Worm (Caenorhabditis elegans) whole organism, young adult: ENCODE data around the gene ZC449.1.

Experiments
- B0035.1 ChIP-seq: sonication (generic microtip); optimal IDR thresholded peaks from 2 replicates; lab custom pipeline; 2016; ENCODE audit warnings: missing genetic modification characterization, mild to moderate bottlenecking, missing compliant biosample characterization, missing genotype, missing genetic modification reagents
- C17E4.6 ChIP-seq: fragments of 200-800 bp; sonication (Bioruptor generic); IDR thresholded peaks from 2 replicates; pipeline ENCODE4 v1.3.6; 2022; ENCODE audit warnings: missing genetic modification reagents, missing genetic modification characterization, missing compliant biosample characterization
- D2030.7 ChIP-seq: fragments of 200-800 bp; sonication (Bioruptor generic); IDR thresholded peaks from 2 replicates; pipeline ENCODE4 v1.3.6; 2022; ENCODE audit warnings: missing genetic modification reagents, missing genetic modification characterization, missing compliant biosample characterization
- F10E7.11 ChIP-seq: sonication (generic microtip); optimal IDR thresholded peaks from 2 replicates; lab custom pipeline; 2017; ENCODE audit warnings: mild to moderate bottlenecking, missing genetic modification characterization, moderate library complexity, missing compliant biosample characterization
- F33H1.4 ChIP-seq: fragments of 200-800 bp; sonication (Bioruptor generic); IDR thresholded peaks from 2 replicates; pipeline ENCODE4 v1.3.6; 2022; ENCODE audit warnings: missing genetic modification reagents, missing genetic modification characterization, missing compliant biosample characterization
- F37B4.10 ChIP-seq: fragments of 200-800 bp; sonication (Bioruptor generic); IDR thresholded peaks from 2 replicates; pipeline ENCODE4 v1.3.6; 2022; ENCODE audit warnings: missing genetic modification characterization, missing compliant biosample characterization
- F49E8.2 ChIP-seq: sonication (generic microtip); optimal IDR thresholded peaks from 3 replicates; lab custom pipeline; 2017; ENCODE audit warnings: missing genetic modification characterization, mild to moderate bottlenecking, missing compliant biosample characterization, antibody characterized with exemption, moderate library complexity; ENCODE audit not compliant: insufficient read depth
- F52B5.7 ChIP-seq: sonication (generic microtip); optimal IDR thresholded peaks from 2 replicates; lab custom pipeline; 2016; ENCODE audit warnings: mild to moderate bottlenecking, missing genetic modification characterization, missing compliant biosample characterization
- K12H6.12 ChIP-seq: fragments of 200-800 bp; sonication (Bioruptor generic); optimal IDR thresholded peaks from 2 replicates; lab custom pipeline; 2018; ENCODE audit warnings: mild to moderate bottlenecking, missing genetic modification characterization, missing compliant biosample characterization
- Y56A3A.18 ChIP-seq: fragments of 200-800 bp; sonication (Bioruptor generic); IDR thresholded peaks from 2 replicates; pipeline ENCODE4 v1.3.6; 2022; ENCODE audit warnings: missing genetic modification reagents, missing genetic modification characterization, missing compliant biosample characterization
- Y67H2A.10 ChIP-seq: fragments of 200-800 bp; sonication (Bioruptor generic); conservative IDR thresholded peaks from 2 replicates; pipeline ENCODE4 v1.3.6; 2022; ENCODE audit warnings: missing genetic modification reagents, missing genetic modification characterization, missing compliant biosample characterization
- ZK185.1 ChIP-seq: sonication (generic microtip); optimal IDR thresholded peaks from 2 replicates; lab custom pipeline; 2016; ENCODE audit warnings: mild to moderate bottlenecking, missing genetic modification characterization, missing compliant biosample characterization; ENCODE audit not compliant: poor library complexity, severe bottlenecking
- aptf-2 ChIP-seq: fragments of 200-800 bp; sonication (Bioruptor generic); conservative IDR thresholded peaks from 2 replicates; pipeline ENCODE4 v1.3.6; 2022; ENCODE audit warnings: missing genetic modification reagents, missing genetic modification characterization, missing compliant biosample characterization
- attf-5 ChIP-seq: fragments of 200-800 bp; sonication (Bioruptor generic); optimal IDR thresholded peaks from 2 replicates; lab custom pipeline; 2018; ENCODE audit warnings: mild to moderate bottlenecking, missing genetic modification characterization, missing compliant biosample characterization
- ccch-3 ChIP-seq: fragments of 200-800 bp; sonication (Bioruptor generic); optimal IDR thresholded peaks from 2 replicates; lab custom pipeline; 2018; ENCODE audit warnings: mild to moderate bottlenecking, missing genetic modification characterization, missing compliant biosample characterization
- cebp-2 ChIP-seq: fragments of 200-800 bp; sonication (Bioruptor generic); IDR thresholded peaks from 2 replicates; pipeline ENCODE4 v1.3.6; 2022; ENCODE audit warnings: missing genetic modification characterization, missing compliant biosample characterization
- ceh-27 ChIP-seq: fragments of 200-800 bp; sonication (Bioruptor generic); optimal IDR thresholded peaks from 2 replicates; lab custom pipeline; 2018; ENCODE audit warnings: mild to moderate bottlenecking, missing genetic modification characterization, moderate library complexity, missing compliant biosample characterization
- ceh-40 ChIP-seq: fragments of 200-800 bp; sonication (Bioruptor generic); IDR thresholded peaks from 2 replicates; pipeline ENCODE4 v1.3.6; 2022; ENCODE audit warnings: missing genetic modification characterization, missing compliant biosample characterization
- ceh-58 ChIP-seq: fragments of 200-800 bp; sonication (Bioruptor generic); IDR thresholded peaks from 2 replicates; pipeline ENCODE4 v1.3.6; 2022; ENCODE audit warnings: missing genetic modification characterization, missing compliant biosample characterization
- die-1 ChIP-seq: sonication (generic microtip); optimal IDR thresholded peaks from 2 replicates; lab custom pipeline; 2016; ENCODE audit warnings: missing genotype, mild to moderate bottlenecking, missing genetic modification characterization, missing compliant biosample characterization
- dox-1 ChIP-seq: fragments of 200-800 bp; sonication (Bioruptor generic); IDR thresholded peaks from 2 replicates; pipeline ENCODE4 v1.3.6; 2022; ENCODE audit warnings: missing genetic modification reagents, missing genetic modification characterization, missing compliant biosample characterization
- dpl-1 ChIP-seq: fragments of 150-350 bp; optimal IDR thresholded peaks from 2 replicates; lab custom pipeline; 2014; ENCODE audit warnings: missing biosample characterization, missing genetic modification reagents, missing genetic modification characterization
- ekl-4 ChIP-seq: fragments of 200-800 bp; sonication (Bioruptor generic); IDR thresholded peaks from 2 replicates; pipeline ENCODE4 v1.3.6; 2022; ENCODE audit warnings: missing genetic modification reagents, missing genetic modification characterization, missing compliant biosample characterization
- fkh-3 ChIP-seq: sonication (generic microtip); optimal IDR thresholded peaks from 2 replicates; lab custom pipeline; 2016; ENCODE audit warnings: mild to moderate bottlenecking, missing genetic modification characterization, missing compliant biosample characterization
- gei-17 ChIP-seq: fragments of 200-800 bp; sonication (Bioruptor generic); optimal IDR thresholded peaks from 2 replicates; lab custom pipeline; 2018; ENCODE audit warnings: mild to moderate bottlenecking, missing genetic modification characterization, missing compliant biosample characterization
- him-1 ChIP-seq: sonication (generic microtip); optimal IDR thresholded peaks from 2 replicates; lab custom pipeline; 2016; ENCODE audit warnings: missing genotype, missing genetic modification reagents, missing genetic modification characterization, missing compliant biosample characterization
- hlh-26 ChIP-seq: fragments of 200-800 bp; sonication (Bioruptor generic); conservative IDR thresholded peaks from 2 replicates; pipeline ENCODE4 v1.3.6; 2022; ENCODE audit warnings: missing genetic modification reagents, missing genetic modification characterization, missing compliant biosample characterization
- hrde-1 ChIP-seq: sonication (generic microtip); optimal IDR thresholded peaks from 2 replicates; lab custom pipeline; 2016; ENCODE audit warnings: missing genetic modification characterization, mild to moderate bottlenecking, missing compliant biosample characterization, moderate library complexity, missing genotype, missing genetic modification reagents, borderline replicate concordance
- lir-1 ChIP-seq: fragments of 200-800 bp; sonication (Bioruptor generic); conservative IDR thresholded peaks from 2 replicates; pipeline ENCODE4 v1.3.6; 2022; ENCODE audit warnings: missing genetic modification reagents, missing genetic modification characterization, missing compliant biosample characterization
- lsl-1 ChIP-seq: fragments of 200-800 bp; sonication (Bioruptor generic); optimal IDR thresholded peaks from 2 replicates; lab custom pipeline; 2018; ENCODE audit warnings: mild to moderate bottlenecking, missing genetic modification characterization, moderate library complexity, missing compliant biosample characterization
- madf-10 ChIP-seq: sonication (generic microtip); optimal IDR thresholded peaks from 2 replicates; lab custom pipeline; 2016; ENCODE audit warnings: mild to moderate bottlenecking, missing genetic modification characterization, missing compliant biosample characterization
- madf-3 ChIP-seq: fragments of 200-800 bp; sonication (Bioruptor generic); IDR thresholded peaks from 2 replicates; pipeline ENCODE4 v1.3.6; 2022; ENCODE audit warnings: missing genetic modification reagents, missing genetic modification characterization, missing compliant biosample characterization
- mxl-1 ChIP-seq: sonication (generic microtip); optimal IDR thresholded peaks from 2 replicates; lab custom pipeline; 2016; ENCODE audit warnings: missing genetic modification characterization, missing compliant biosample characterization
- nfya-1 ChIP-seq: sonication (generic microtip); optimal IDR thresholded peaks from 2 replicates; lab custom pipeline; 2017; ENCODE audit warnings: antibody characterized with exemption, missing compliant biosample characterization, missing genetic modification characterization, borderline replicate concordance; ENCODE audit not compliant: insufficient read depth
- nfyb-1 ChIP-seq: fragments of 200-800 bp; sonication (Bioruptor generic); IDR thresholded peaks from 2 replicates; pipeline ENCODE4 v1.3.6; 2022; ENCODE audit warnings: missing genetic modification reagents, missing genetic modification characterization, missing compliant biosample characterization
- nhr-179 ChIP-seq: sonication (generic microtip); optimal IDR thresholded peaks from 2 replicates; lab custom pipeline; 2016; ENCODE audit warnings: mild to moderate bottlenecking, missing genetic modification characterization, missing compliant biosample characterization
- rec-8 ChIP-seq, 2 experiments: sonication (generic microtip); optimal IDR thresholded peaks; 2 replicates each; lab custom pipeline; 2016; ENCODE audit warnings: mild to moderate bottlenecking in 2 of 2, missing genetic modification characterization in 2 of 2, missing genetic modification reagents in 2 of 2, missing genotype in 2 of 2, missing biosample characterization in 1 of 2, missing compliant biosample characterization in 1 of 2, moderate library complexity in 1 of 2
- sea-2 ChIP-seq: fragments of 200-800 bp; sonication (Bioruptor generic); IDR thresholded peaks from 2 replicates; pipeline ENCODE4 v1.3.6; 2022; ENCODE audit warnings: missing genetic modification characterization, missing compliant biosample characterization
- snpc-1.1 ChIP-seq: sonication (generic microtip); optimal IDR thresholded peaks from 2 replicates; lab custom pipeline; 2017; ENCODE audit warnings: missing genetic modification characterization, mild to moderate bottlenecking, missing compliant biosample characterization, antibody characterized with exemption, moderate library complexity, missing genotype, missing genetic modification reagents; ENCODE audit not compliant: insufficient read depth
- snpc-4 ChIP-seq, 5 experiments: fragments of 150-350 bp in 1 of 5; sonication (generic microtip) in 4 of 5; optimal IDR thresholded peaks; 2 replicates each; lab custom pipeline; 2014 to 2018; ENCODE audit warnings: missing genetic modification characterization in 5 of 5, missing biosample characterization in 3 of 5, antibody characterized with exemption in 2 of 5, mild to moderate bottlenecking in 2 of 5, missing compliant biosample characterization in 2 of 5, missing genotype in 2 of 5, moderate library complexity in 2 of 5, missing genetic modification reagents in 1 of 5
- somi-1 ChIP-seq: fragments of 200-800 bp; sonication (Bioruptor generic); optimal IDR thresholded peaks from 2 replicates; lab custom pipeline; 2018; ENCODE audit warnings: mild to moderate bottlenecking, missing genetic modification characterization, missing compliant biosample characterization
- sptf-2 ChIP-seq: fragments of 200-800 bp; sonication (Bioruptor generic); optimal IDR thresholded peaks from 2 replicates; lab custom pipeline; 2018; ENCODE audit warnings: mild to moderate bottlenecking, missing genetic modification characterization, missing compliant biosample characterization
- xnd-1 ChIP-seq: sonication (generic microtip); optimal IDR thresholded peaks from 2 replicates; lab custom pipeline; 2016; ENCODE audit warnings: missing genotype, missing genetic modification reagents, missing genetic modification characterization, missing compliant biosample characterization
- zfh-2 ChIP-seq: fragments of 200-800 bp; sonication (Bioruptor generic); conservative IDR thresholded peaks from 2 replicates; pipeline ENCODE4 v1.3.6; 2022; ENCODE audit warnings: missing genetic modification reagents, missing genetic modification characterization, missing compliant biosample characterization
- zim-3 ChIP-seq: sonication (generic microtip); optimal IDR thresholded peaks from 2 replicates; lab custom pipeline; 2017; ENCODE audit warnings: mild to moderate bottlenecking, missing genetic modification characterization, moderate library complexity, missing compliant biosample characterization
- ztf-25 ChIP-seq: fragments of 200-800 bp; sonication (Bioruptor generic); IDR thresholded peaks from 2 replicates; pipeline ENCODE4 v1.3.6; 2022; ENCODE audit warnings: missing genetic modification reagents, missing genetic modification characterization, missing compliant biosample characterization
- ztf-26 ChIP-seq: sonication (generic microtip); optimal IDR thresholded peaks from 2 replicates; lab custom pipeline; 2017; ENCODE audit warnings: missing genetic modification characterization, missing compliant biosample characterization

Gene ZC449.1

ce11 chrX:5022682-5023081 is 1.5 kb upstream of the ZC449.1 start (continued):
- peak; percentile 18 for TF ChIP-seq mxl-1 (tag; lab: Kevin White, UChicago)
- no peak for TF ChIP-seq ceh-58
- TF ChIP-seq zim-3 (tag; lab: Kevin White, UChicago), result peak; percentile 57
- peak; percentile 43 for TF ChIP-seq fkh-3
- TF ChIP-seq nhr-179, result no peak
- peak; percentile 41 to 67 for TF ChIP-seq rec-8 (tag; optimal IDR thresholded peaks at IDR 0.05; lab: Kevin White, UChicago)
- TF ChIP-seq lir-1, result 0 out of 2 replicates have a peak, but pooled peaks have one; percentile 43
- no peak for TF ChIP-seq B0035.1 (tag; lab: Kevin White, UChicago)
- peak; percentile 54; the same call in 1 of the 2 replicates for TF ChIP-seq aptf-2
- peak; percentile 75 for TF ChIP-seq dox-1
- TF ChIP-seq sea-2, result no peak
- TF ChIP-seq attf-5 (GFP tag; lab: Kevin White, UChicago), result peak; percentile 56
- TF ChIP-seq ZK185.1 (tag; lab: Kevin White, UChicago), result peak; percentile 42
- TF ChIP-seq ceh-27 (GFP tag; lab: Kevin White, UChicago), result peak; percentile 58
- peak; percentile 84 for TF ChIP-seq die-1 (tag; lab: Kevin White, UChicago)
- no peak for TF ChIP-seq madf-3 (GFP tag; lab: Robert Waterston, UW)
- TF ChIP-seq ekl-4 (GFP tag; lab: Robert Waterston, UW), result peak; percentile 47; the same call in 1 of the 2 replicates
- 0 out of 2 replicates have a peak, but pooled peaks have one; percentile 18 for TF ChIP-seq cebp-2
- TF ChIP-seq lsl-1 (GFP tag; lab: Kevin White, UChicago), result peak; percentile 2
- TF ChIP-seq F49E8.2 (tag; lab: Kevin White, UChicago), result peak; percentile 27
- TF ChIP-seq D2030.7 (GFP tag; lab: Robert Waterston, UW), result peak; percentile 84
- peak; percentile 83 for TF ChIP-seq him-1 (tag; lab: Kevin White, UChicago)
- TF ChIP-seq hrde-1, result peak; percentile 1
- no peak for TF ChIP-seq dpl-1 (GFP tag; lab: Kevin White, UChicago)
- no peak for TF ChIP-seq nfya-1 (tag; lab: Kevin White, UChicago)
- TF ChIP-seq sptf-2 (GFP tag; lab: Kevin White, UChicago), result no peak
- peak; percentile 28 for TF ChIP-seq ztf-26 (tag; lab: Kevin White, UChicago)
- peak; percentile 69 for TF ChIP-seq nfyb-1 (GFP tag; lab: Robert Waterston, UW)
- TF ChIP-seq zfh-2 (GFP tag; lab: Robert Waterston, UW), result 0 out of 2 replicates have a peak, but pooled peaks have one; percentile 18
- TF ChIP-seq F52B5.7 (tag; lab: Kevin White, UChicago), result peak; percentile 70
- no peak for TF ChIP-seq F33H1.4 (GFP tag; lab: Robert Waterston, UW)
- TF ChIP-seq C17E4.6 (GFP tag; lab: Robert Waterston, UW), result 0 out of 2 replicates have a peak, but pooled peaks have one; percentile 29
- no peak for TF ChIP-seq F10E7.11
- no peak for TF ChIP-seq Y67H2A.10 (GFP tag; lab: Robert Waterston, UW)
- TF ChIP-seq K12H6.12 (tag; lab: Kevin White, UChicago), result peak; percentile 62
- TF ChIP-seq gei-17 (GFP tag; lab: Kevin White, UChicago), result peak; percentile 30
- peak; percentile 7 for TF ChIP-seq somi-1 (GFP tag; lab: Kevin White, UChicago)
- no peak for TF ChIP-seq ccch-3
- peak; percentile 55; the same call in 1 of the 2 replicates for TF ChIP-seq ceh-40 (GFP tag; lab: Robert Waterston, UW)
- TF ChIP-seq Y56A3A.18 (GFP tag; lab: Robert Waterston, UW), result peak; percentile 20; the same call in 1 of the 2 replicates
- TF ChIP-seq F37B4.10, result no peak
- TF ChIP-seq ztf-25, result peak; percentile 82; the same call in 1 of the 2 replicates
- peak; percentile 36 for TF ChIP-seq snpc-1.1 (tag; lab: Kevin White, UChicago)
- TF ChIP-seq hlh-26, result no peak
- no peak for TF ChIP-seq xnd-1 (tag; lab: Kevin White, UChicago)
- TF ChIP-seq madf-10 (tag; lab: Kevin White, UChicago), result peak; percentile 72
- TF ChIP-seq snpc-4 (GFP tag; optimal IDR thresholded peaks at IDR 0.05; lab: Kevin White, UChicago), result peak; percentile 76
- TF ChIP-seq snpc-4 (tag; optimal IDR thresholded peaks at IDR 0.05; lab: Kevin White, UChicago), result peak in 1 of 4 experiments; percentile 71
